Worm (Caenorhabditis elegans) whole organism, late embryonic: ENCODE data around the gene F49C5.12.
"Not testable (repeated sequence)": the region's sequence is repeated elsewhere in the genome, so short reads cannot be mapped to it uniquely, and the experiment has no call there.

ENCODE experiments used
- C08G9.2 ChIP-seq: sonication (generic microtip); optimal IDR thresholded peaks from 2 replicates; lab custom pipeline; 2016; ENCODE audit warnings: mild to moderate bottlenecking, missing genetic modification characterization, moderate library complexity, missing compliant biosample characterization
- C38D4.7 ChIP-seq: fragments of 200-800 bp; sonication (Bioruptor generic); optimal IDR thresholded peaks from 2 replicates; lab custom pipeline; 2018; ENCODE audit warnings: mild to moderate bottlenecking, missing genetic modification characterization, moderate library complexity, missing compliant biosample characterization
- F13H6.1 ChIP-seq: sonication (generic microtip); optimal IDR thresholded peaks from 2 replicates; lab custom pipeline; 2016; ENCODE audit warnings: missing genetic modification characterization, missing compliant biosample characterization
- K02D7.2 ChIP-seq: sonication (generic microtip); optimal IDR thresholded peaks from 2 replicates; lab custom pipeline; 2017; ENCODE audit warnings: mild to moderate bottlenecking, missing genetic modification characterization, missing compliant biosample characterization
- K09A11.1 ChIP-seq: sonication (generic microtip); optimal IDR thresholded peaks from 2 replicates; lab custom pipeline; 2017; ENCODE audit warnings: antibody characterized with exemption, mild to moderate bottlenecking, missing genetic modification characterization, missing compliant biosample characterization; ENCODE audit not compliant: insufficient read depth
- T23F11.4 ChIP-seq: fragments of 200-800 bp; sonication (Bioruptor generic); optimal IDR thresholded peaks from 2 replicates; lab custom pipeline; 2018; ENCODE audit warnings: mild to moderate bottlenecking, missing genetic modification characterization, missing compliant biosample characterization
- Y22D7AL.16 ChIP-seq: sonication (generic microtip); optimal IDR thresholded peaks from 2 replicates; lab custom pipeline; 2016; ENCODE audit warnings: missing genetic modification characterization, missing compliant biosample characterization
- ahr-1 ChIP-seq: sonication (generic microtip); optimal IDR thresholded peaks from 2 replicates; lab custom pipeline; 2016; ENCODE audit warnings: missing genetic modification characterization, missing compliant biosample characterization
- ceh-14 ChIP-seq: sonication (generic microtip); optimal IDR thresholded peaks from 2 replicates; lab custom pipeline; 2016; ENCODE audit warnings: missing genotype, missing genetic modification characterization, missing compliant biosample characterization
- ceh-18 ChIP-seq: sonication (generic microtip); optimal IDR thresholded peaks from 2 replicates; lab custom pipeline; 2016; ENCODE audit warnings: missing genetic modification characterization, missing compliant biosample characterization
- ceh-2 ChIP-seq: sonication (generic microtip); optimal IDR thresholded peaks from 2 replicates; lab custom pipeline; 2016; ENCODE audit warnings: missing genotype, missing genetic modification characterization, missing compliant biosample characterization
- ceh-22 ChIP-seq: sonication (generic microtip); optimal IDR thresholded peaks from 2 replicates; lab custom pipeline; 2017; ENCODE audit warnings: missing biosample characterization, missing genetic modification characterization
- ceh-30 ChIP-seq: fragments of 150-350 bp; optimal IDR thresholded peaks from 2 replicates; lab custom pipeline; 2014; ENCODE audit warnings: missing biosample characterization, missing genetic modification characterization
- ceh-45 ChIP-seq: fragments of 200-800 bp; sonication (Bioruptor generic); IDR thresholded peaks from 2 replicates; pipeline ENCODE4 v1.3.6; 2022; ENCODE audit warnings: missing genetic modification reagents, missing genetic modification characterization, missing compliant biosample characterization
- che-1 ChIP-seq: sonication (generic microtip); optimal IDR thresholded peaks from 2 replicates; lab custom pipeline; 2016; ENCODE audit warnings: mild to moderate bottlenecking, missing genetic modification characterization, missing compliant biosample characterization
- dve-1 ChIP-seq: sonication (generic microtip); optimal IDR thresholded peaks from 2 replicates; lab custom pipeline; 2017; ENCODE audit warnings: antibody characterized with exemption, mild to moderate bottlenecking, missing genetic modification characterization, missing compliant biosample characterization
- fax-1 ChIP-seq: sonication (generic microtip); optimal IDR thresholded peaks from 2 replicates; lab custom pipeline; 2016; ENCODE audit warnings: missing genotype, missing genetic modification characterization, missing compliant biosample characterization
- gmeb-2 ChIP-seq: sonication (generic microtip); optimal IDR thresholded peaks from 2 replicates; lab custom pipeline; 2016; ENCODE audit warnings: missing genetic modification characterization, inconsistent platforms, missing compliant biosample characterization
- hlh-15 ChIP-seq: sonication (generic microtip); optimal IDR thresholded peaks from 2 replicates; lab custom pipeline; 2016; ENCODE audit warnings: missing genetic modification characterization, missing compliant biosample characterization
- hlh-30 ChIP-seq: sonication (generic microtip); optimal IDR thresholded peaks from 2 replicates; lab custom pipeline; 2017; ENCODE audit warnings: antibody characterized with exemption, missing genetic modification characterization, missing compliant biosample characterization; ENCODE audit not compliant: insufficient read depth
- hlh-6 ChIP-seq: sonication (generic microtip); optimal IDR thresholded peaks from 2 replicates; lab custom pipeline; 2016; ENCODE audit warnings: missing genotype, missing genetic modification characterization, missing compliant biosample characterization
- hlh-8 ChIP-seq: sonication (generic microtip); optimal IDR thresholded peaks from 2 replicates; lab custom pipeline; 2016; ENCODE audit warnings: missing genotype, missing genetic modification characterization, missing compliant biosample characterization
- lin-11 ChIP-seq: fragments of 200-800 bp; sonication (Bioruptor generic); optimal IDR thresholded peaks from 2 replicates; lab custom pipeline; 2018; ENCODE audit warnings: mild to moderate bottlenecking, missing genetic modification characterization, missing compliant biosample characterization
- nhr-11 ChIP-seq: fragments of 150-350 bp; optimal IDR thresholded peaks from 2 replicates; lab custom pipeline; 2014; ENCODE audit warnings: missing biosample characterization, missing genetic modification characterization
- npax-4 ChIP-seq: sonication (generic microtip); optimal IDR thresholded peaks from 2 replicates; lab custom pipeline; 2016; ENCODE audit warnings: missing genetic modification characterization, missing compliant biosample characterization
- pat-9 ChIP-seq: fragments of 200-800 bp; sonication (Bioruptor generic); optimal IDR thresholded peaks from 2 replicates; lab custom pipeline; 2018; ENCODE audit warnings: mild to moderate bottlenecking, missing genetic modification characterization, moderate library complexity, missing compliant biosample characterization
- pha-2 ChIP-seq: sonication (generic microtip); optimal IDR thresholded peaks from 2 replicates; lab custom pipeline; 2017; ENCODE audit warnings: mild to moderate bottlenecking, missing genetic modification characterization, missing compliant biosample characterization
- pha-4 ChIP-seq: fragments of 150-350 bp; optimal IDR thresholded peaks from 2 replicates; lab custom pipeline; 2018; ENCODE audit warnings: missing biosample characterization, missing genetic modification reagents, missing genetic modification characterization
- pqm-1 ChIP-seq: sonication (generic microtip); optimal IDR thresholded peaks from 2 replicates; lab custom pipeline; 2016; ENCODE audit warnings: missing genetic modification characterization, missing compliant biosample characterization
- pros-1 ChIP-seq: fragments of 150-350 bp; optimal IDR thresholded peaks from 2 replicates; lab custom pipeline; 2014; ENCODE audit warnings: missing biosample characterization, missing genetic modification reagents, missing genetic modification characterization
- rnt-1 ChIP-seq: sonication (generic microtip); optimal IDR thresholded peaks from 2 replicates; lab custom pipeline; 2016; ENCODE audit warnings: missing genetic modification characterization, missing compliant biosample characterization
- sox-2 ChIP-seq: fragments of 200-800 bp; sonication (Bioruptor generic); IDR thresholded peaks from 2 replicates; pipeline ENCODE4 v1.3.6; 2022; ENCODE audit warnings: missing genetic modification reagents, missing genetic modification characterization, missing compliant biosample characterization
- ttx-3 ChIP-seq: sonication (generic microtip); optimal IDR thresholded peaks from 2 replicates; lab custom pipeline; 2016; ENCODE audit warnings: missing genetic modification reagents, missing genetic modification characterization, missing compliant biosample characterization
- unc-42 ChIP-seq: sonication (generic microtip); optimal IDR thresholded peaks from 2 replicates; lab custom pipeline; 2016; ENCODE audit warnings: missing genotype, missing genetic modification characterization, missing compliant biosample characterization

F49C5.12 gene

DNA sequence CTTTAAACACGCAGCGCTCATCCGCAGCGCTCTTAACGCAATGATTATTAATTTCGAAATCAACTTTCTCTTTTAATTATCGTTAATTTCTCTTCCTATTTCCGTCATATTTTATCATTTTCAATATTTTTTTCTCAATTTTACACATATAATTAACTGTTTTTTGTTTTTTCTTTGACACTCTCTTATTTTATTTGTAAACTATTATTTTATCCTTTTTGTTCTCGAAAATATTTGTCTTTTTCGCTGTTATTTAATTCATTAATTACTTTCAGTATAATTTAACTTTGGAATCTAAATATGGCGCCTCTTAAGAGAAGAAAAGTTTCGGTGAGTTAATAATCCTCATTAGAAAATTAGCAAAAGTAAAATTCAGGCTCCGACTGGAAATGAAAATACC lies 23.9 kb downstream of the F49C5.12 start, which contains the start of gene F49C5.3:
F49C5.3 (plus strand) TSS at position 301 of the 400 bp plus-strand sequence.
- TF ChIP-seq ahr-1 (tag; lab: Kevin White, UChicago); ttx-3 (tag; lab: Kevin White, UChicago); hlh-15: not testable (repeated sequence)

DNA sequence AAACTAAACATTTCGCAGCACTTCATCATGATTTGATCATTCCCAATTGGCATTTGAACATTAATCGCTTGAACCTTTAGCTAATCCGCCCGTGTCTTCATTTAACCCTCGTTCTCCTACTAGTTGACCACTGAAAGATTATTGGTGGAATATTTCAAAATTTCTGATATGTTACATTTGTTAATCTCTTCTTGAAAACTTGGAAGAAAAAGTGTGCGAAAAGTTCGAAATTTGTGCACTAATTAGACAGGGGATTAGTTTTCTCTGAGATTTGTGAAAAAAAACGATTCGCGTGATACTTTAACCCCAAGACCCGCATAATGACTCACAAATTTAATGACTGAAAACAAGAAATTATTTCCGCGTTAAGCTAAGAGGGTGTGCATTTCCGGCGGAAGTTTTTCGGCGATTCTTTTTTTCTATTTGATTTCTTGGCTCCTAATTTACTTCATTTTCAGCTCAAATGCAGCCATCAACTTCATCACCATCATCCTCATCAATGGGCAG lies 24.8 kb downstream of the F49C5.12 start, which contains the start of gene nimk-1:
nimk-1 (plus strand) TSS at position 457 of the 507 bp plus-strand sequence.
- TF ChIP-seq F13H6.1 (tag; lab: Kevin White, UChicago) (no peak), pat-9 (no peak)

DNA sequence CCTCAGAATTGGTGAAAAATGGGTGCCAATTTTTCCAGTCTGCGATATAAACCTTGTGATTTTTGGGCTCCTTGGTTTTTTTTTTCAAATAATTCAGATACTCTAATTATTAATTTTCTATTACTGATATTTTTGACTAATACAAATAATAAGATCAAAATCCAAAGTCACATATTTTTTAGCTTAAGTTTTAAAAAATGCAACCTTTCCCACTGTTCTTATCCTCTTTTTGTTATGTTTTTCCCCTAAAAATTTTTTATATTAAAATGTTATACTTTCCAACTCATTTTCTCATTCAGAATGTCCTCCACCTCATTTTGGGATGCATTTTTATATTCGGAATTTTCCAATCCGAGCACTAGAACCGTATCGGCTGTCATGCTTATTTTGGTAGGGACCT lies 29.2 kb downstream of the F49C5.12 start, which contains the start of gene srx-120:
srx-120 (plus strand) TSS at position 301 of the 400 bp plus-strand sequence.
- TF ChIP-seq lin-11 (tag; lab: Kevin White, UChicago), result no peak
- TF ChIP-seq gmeb-2 (tag; lab: Kevin White, UChicago), result no peak
- TF ChIP-seq Y22D7AL.16 (tag; lab: Kevin White, UChicago), result no peak
- TF ChIP-seq C08G9.2 (tag; lab: Kevin White, UChicago), result no peak
- no peak for TF ChIP-seq pqm-1
- TF ChIP-seq ceh-18 (tag; lab: Kevin White, UChicago), result no peak
- TF ChIP-seq unc-42 (tag; lab: Kevin White, UChicago), result no peak
- no peak for TF ChIP-seq hlh-30 (tag; lab: Kevin White, UChicago)
- TF ChIP-seq npax-4 (tag; lab: Kevin White, UChicago), result no peak
- TF ChIP-seq nhr-11 (tag; lab: Kevin White, UChicago), result no peak
- no peak for TF ChIP-seq T23F11.4 (GFP tag; lab: Kevin White, UChicago)
- TF ChIP-seq ceh-45 (GFP tag; lab: Robert Waterston, UW), result no peak
- TF ChIP-seq hlh-8 (tag; lab: Kevin White, UChicago), result no peak
- no peak for TF ChIP-seq rnt-1 (tag; lab: Kevin White, UChicago)
- no peak for TF ChIP-seq ttx-3 (tag; lab: Kevin White, UChicago)
- no peak for TF ChIP-seq F13H6.1 (tag; lab: Kevin White, UChicago)
- no peak for TF ChIP-seq che-1
- TF ChIP-seq pha-4 (tag; lab: Kevin White, UChicago), result no peak
- no peak for TF ChIP-seq ceh-22 (tag; lab: Kevin White, UChicago)

DNA sequence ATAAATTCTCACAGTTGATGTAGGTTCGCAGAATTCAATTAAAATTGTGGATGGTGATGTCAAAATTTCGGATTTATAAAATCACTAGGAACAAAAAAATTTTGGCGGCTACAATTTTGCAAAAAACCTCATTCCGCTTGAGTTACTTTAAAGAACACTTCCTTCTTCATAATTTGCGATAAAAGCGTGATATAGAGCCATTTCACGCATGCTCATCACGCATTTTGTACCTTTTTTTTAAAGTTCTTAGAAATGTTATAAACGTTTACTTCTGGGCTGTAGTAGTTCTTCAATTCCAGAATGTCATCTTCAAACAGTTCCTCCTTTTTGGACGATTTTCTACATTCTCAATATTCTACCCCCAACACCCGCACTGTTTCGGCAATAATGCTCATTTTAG lies 32.2 kb downstream of the F49C5.12 start, which contains the start of gene srx-119:
srx-119 (plus strand) TSS at position 301 of the 400 bp plus-strand sequence.
- TF ChIP-seq dve-1 (tag; lab: Kevin White, UChicago), result no peak
- no peak for TF ChIP-seq hlh-8 (tag; lab: Kevin White, UChicago)
- no peak for TF ChIP-seq T23F11.4 (GFP tag; lab: Kevin White, UChicago)
- no peak for TF ChIP-seq ceh-14
- TF ChIP-seq ceh-2 (tag; lab: Kevin White, UChicago), result no peak
- no peak for TF ChIP-seq pros-1 (tag; lab: Kevin White, UChicago)
- no peak for TF ChIP-seq ahr-1 (tag; lab: Kevin White, UChicago)
- TF ChIP-seq C38D4.7 (GFP tag; lab: Kevin White, UChicago), result no peak
- TF ChIP-seq hlh-6 (tag; lab: Kevin White, UChicago), result no peak
- no peak for TF ChIP-seq K02D7.2 (tag; lab: Kevin White, UChicago)
- TF ChIP-seq K09A11.1 (tag; lab: Kevin White, UChicago), result no peak
- no peak for TF ChIP-seq ceh-30 (tag; lab: Kevin White, UChicago)
- no peak for TF ChIP-seq fax-1 (tag; lab: Kevin White, UChicago)
- no peak for TF ChIP-seq pha-2 (tag; lab: Kevin White, UChicago)
- TF ChIP-seq sox-2, result no peak
